Fruit fly (Drosophila melanogaster) whole organism, adult: ENCODE data around the gene Clp.

ENCODE experiments used
- CG1620 ChIP-seq: fragments of 200-800 bp; sonication (Bioruptor generic); optimal IDR thresholded peaks from 2 replicates; lab custom pipeline; 2016; ENCODE audit warnings: missing biosample characterization, missing genetic modification characterization
- CG33017 ChIP-seq: fragments of 200-800 bp; sonication (Bioruptor generic); optimal IDR thresholded peaks from 2 replicates; lab custom pipeline; 2018; ENCODE audit warnings: missing biosample characterization, mild to moderate bottlenecking, missing genetic modification characterization, moderate library complexity
- CG7101 ChIP-seq: fragments of 200-800 bp; sonication (Bioruptor generic); optimal IDR thresholded peaks from 2 replicates; lab custom pipeline; 2018; ENCODE audit warnings: missing biosample characterization, mild to moderate bottlenecking, missing genetic modification characterization, moderate library complexity
- Clk ChIP-seq: fragments of 200-800 bp; sonication (Bioruptor generic); optimal IDR thresholded peaks from 2 replicates; lab custom pipeline; 2017; ENCODE audit warnings: missing biosample characterization, missing genetic modification characterization
- Mnt ChIP-seq: fragments of 200-800 bp; sonication (Bioruptor generic); optimal IDR thresholded peaks from 2 replicates; lab custom pipeline; 2016; ENCODE audit warnings: missing biosample characterization, mild to moderate bottlenecking, missing genetic modification characterization
- bab1 ChIP-seq: fragments of 200-800 bp; sonication (Bioruptor generic); optimal IDR thresholded peaks from 3 replicates; lab custom pipeline; 2019; ENCODE audit warnings: missing biosample characterization, mild to moderate bottlenecking, missing genetic modification characterization, moderate library complexity
- cic ChIP-seq: fragments of 200-800 bp; sonication (Bioruptor generic); optimal IDR thresholded peaks from 2 replicates; lab custom pipeline; 2017; ENCODE audit warnings: missing biosample characterization, mild to moderate bottlenecking, missing genetic modification characterization, moderate library complexity
- kay ChIP-seq: fragments of 200-800 bp; sonication (Bioruptor generic); peaks from one replicate; lab custom pipeline; 2016; ENCODE audit warnings: missing biosample characterization, missing genetic modification characterization, borderline replicate concordance
- toe ChIP-seq: fragments of 200-800 bp; sonication (Bioruptor generic); optimal IDR thresholded peaks from 2 replicates; lab custom pipeline; 2016; ENCODE audit warnings: missing biosample characterization, missing genetic modification characterization

DNA sequence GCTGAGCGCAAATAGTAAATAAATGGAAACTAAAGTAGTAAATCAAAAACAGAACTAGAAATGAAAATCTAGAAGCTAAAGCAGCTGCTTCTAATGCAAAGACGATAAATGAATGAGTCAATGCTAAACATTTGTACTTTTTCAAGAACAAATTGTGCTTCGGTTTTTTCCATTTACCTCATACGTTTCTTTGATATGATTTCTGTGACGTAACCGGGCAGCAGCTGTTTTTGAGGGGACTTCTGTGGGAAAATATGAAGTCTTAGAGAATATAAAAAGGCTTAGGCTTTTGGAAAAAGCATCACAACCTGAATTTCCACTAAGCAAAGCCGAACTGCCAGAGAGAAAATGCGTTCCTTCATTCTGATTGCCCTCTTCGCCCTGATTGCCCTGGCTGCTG is 46.5 kb upstream of the Clp start, which contains the start of gene CG12506:
- TF ChIP-seq CG1620 (GFP tag; lab: Kevin White, UChicago) (no peak), CG7101 (tag; lab: Kevin White, UChicago) (no peak), toe (GFP tag; lab: Kevin White, UChicago) (no peak), kay (GFP tag; lab: Kevin White, UChicago) (no peak), Mnt (GFP tag; lab: Kevin White, UChicago) (no peak), Clk (GFP tag; lab: Kevin White, UChicago) (no peak), CG33017 (tag; lab: Kevin White, UChicago) (no peak), bab1 (GFP tag; lab: Kevin White, UChicago) (no peak), cic (GFP tag; lab: Kevin White, UChicago) (no peak)
